Worm (Caenorhabditis elegans) whole organism, L4 larva: ENCODE results near the gene F09E10.7.
A peak's percentile ranks its signal among the peaks of the same experiment; 100 is the strongest.

Experiments
- D1046.2 ChIP-seq: fragments of 200-800 bp; sonication (Bioruptor generic); IDR thresholded peaks from 2 replicates; pipeline ENCODE4 v1.3.6; 2022; ENCODE audit warnings: missing genetic modification characterization, missing compliant biosample characterization
- F37D6.2 ChIP-seq: sonication (generic microtip); optimal IDR thresholded peaks from 2 replicates; lab custom pipeline; 2016; ENCODE audit warnings: mild to moderate bottlenecking, missing genetic modification characterization, missing compliant biosample characterization
- R02D3.7 ChIP-seq: fragments of 150-350 bp; sonication (generic microtip); optimal IDR thresholded peaks from 3 replicates; lab custom pipeline; 2014; ENCODE audit warnings: missing biosample characterization, missing genetic modification characterization
- T20F7.1 ChIP-seq: fragments of 200-800 bp; sonication (Bioruptor generic); optimal IDR thresholded peaks from 2 replicates; lab custom pipeline; 2018; ENCODE audit warnings: mild to moderate bottlenecking, missing genetic modification characterization, missing compliant biosample characterization
- Y5F2A.4 ChIP-seq: fragments of 200-800 bp; sonication (Bioruptor generic); optimal IDR thresholded peaks from 2 replicates; lab custom pipeline; 2018; ENCODE audit warnings: mild to moderate bottlenecking, missing genetic modification characterization, missing compliant biosample characterization
- Y75B8A.6 ChIP-seq: fragments of 200-800 bp; sonication (Bioruptor generic); IDR thresholded peaks from 2 replicates; pipeline ENCODE4 v1.3.6; 2022; ENCODE audit warnings: missing genetic modification reagents, missing genetic modification characterization, missing compliant biosample characterization
- arid-1 ChIP-seq: fragments of 200-800 bp; sonication (Bioruptor generic); conservative IDR thresholded peaks from 2 replicates; pipeline ENCODE4 v1.3.6; 2022; ENCODE audit warnings: missing genetic modification reagents, missing genetic modification characterization, missing compliant biosample characterization
- ceh-20 ChIP-seq: fragments of 200-800 bp; sonication (Bioruptor generic); IDR thresholded peaks from 2 replicates; pipeline ENCODE4 v1.3.6; 2022; ENCODE audit warnings: missing genetic modification reagents, missing genetic modification characterization, missing compliant biosample characterization
- ceh-28 ChIP-seq: fragments of 150-350 bp; optimal IDR thresholded peaks from 2 replicates; lab custom pipeline; 2014; ENCODE audit warnings: missing biosample characterization, missing genetic modification reagents, missing genetic modification characterization
- ceh-32 ChIP-seq: sonication (generic microtip); optimal IDR thresholded peaks from 2 replicates; lab custom pipeline; 2016; ENCODE audit warnings: mild to moderate bottlenecking, missing genetic modification characterization, missing compliant biosample characterization; ENCODE audit not compliant: poor library complexity
- ceh-82 ChIP-seq: sonication (generic microtip); optimal IDR thresholded peaks from 2 replicates; lab custom pipeline; 2017; ENCODE audit warnings: missing biosample characterization, missing genetic modification characterization
- daf-12 ChIP-seq: fragments of 150-350 bp; optimal IDR thresholded peaks from 2 replicates; lab custom pipeline; 2014; ENCODE audit warnings: missing biosample characterization, missing genetic modification reagents, missing genetic modification characterization
- daf-16 ChIP-seq, 3 experiments: sonication (generic microtip); optimal IDR thresholded peaks; 2 replicates each; lab custom pipeline; 2016 to 2017; ENCODE audit warnings: missing genetic modification characterization in 3 of 3, missing genetic modification reagents in 3 of 3, mild to moderate bottlenecking in 2 of 3, missing compliant biosample characterization in 2 of 3, missing biosample characterization in 1 of 3, moderate library complexity in 1 of 3
- dmd-9 ChIP-seq: fragments of 200-800 bp; sonication (Bioruptor generic); IDR thresholded peaks from 2 replicates; pipeline ENCODE4 v1.3.6; 2022; ENCODE audit warnings: missing genetic modification reagents, missing genetic modification characterization, missing compliant biosample characterization
- dpl-1 ChIP-seq: fragments of 150-350 bp; optimal IDR thresholded peaks from 2 replicates; lab custom pipeline; 2014; ENCODE audit warnings: missing biosample characterization, missing genetic modification reagents, missing genetic modification characterization
- duxl-1 ChIP-seq: sonication (generic microtip); optimal IDR thresholded peaks from 2 replicates; lab custom pipeline; 2016; ENCODE audit warnings: mild to moderate bottlenecking, missing genetic modification characterization, moderate library complexity, missing compliant biosample characterization; ENCODE audit not compliant: poor library complexity
- dve-1 ChIP-seq: sonication (generic microtip); optimal IDR thresholded peaks from 2 replicates; lab custom pipeline; 2017; ENCODE audit warnings: antibody characterized with exemption, mild to moderate bottlenecking, missing genetic modification characterization, missing compliant biosample characterization; ENCODE audit not compliant: insufficient read depth
- hlh-11 ChIP-seq: fragments of 200-800 bp; sonication (Bioruptor generic); optimal IDR thresholded peaks from 2 replicates; lab custom pipeline; 2018; ENCODE audit warnings: mild to moderate bottlenecking, missing genetic modification characterization, missing compliant biosample characterization
- hlh-30 ChIP-seq: sonication (generic microtip); optimal IDR thresholded peaks from 2 replicates; lab custom pipeline; 2017; ENCODE audit warnings: antibody characterized with exemption, mild to moderate bottlenecking, missing genetic modification characterization, missing compliant biosample characterization; ENCODE audit not compliant: insufficient read depth
- hmg-1.1 ChIP-seq: fragments of 200-800 bp; sonication (Bioruptor generic); IDR thresholded peaks from 2 replicates; pipeline ENCODE4 v1.3.6; 2022; ENCODE audit warnings: missing genetic modification reagents, missing genetic modification characterization, missing compliant biosample characterization
- jun-1 ChIP-seq: fragments of 150-350 bp; optimal IDR thresholded peaks from 2 replicates; lab custom pipeline; 2014; ENCODE audit warnings: missing biosample characterization, missing genetic modification reagents, missing genetic modification characterization
- lin-1 ChIP-seq: fragments of 200-800 bp; sonication (Bioruptor generic); IDR thresholded peaks from 2 replicates; pipeline ENCODE4 v1.3.6; 2022; ENCODE audit warnings: missing genetic modification reagents, missing genetic modification characterization, missing compliant biosample characterization
- lin-13 ChIP-seq: fragments of 150-350 bp; optimal IDR thresholded peaks from 2 replicates; lab custom pipeline; 2014; ENCODE audit warnings: missing biosample characterization, missing genetic modification reagents, missing genetic modification characterization
- lin-15B ChIP-seq: fragments of 150-350 bp; sonication (generic microtip); optimal IDR thresholded peaks from 3 replicates; lab custom pipeline; 2014; ENCODE audit warnings: missing biosample characterization, missing genetic modification characterization
- lin-39 ChIP-seq: fragments of 150-350 bp; optimal IDR thresholded peaks from 2 replicates; lab custom pipeline; 2014; ENCODE audit warnings: missing biosample characterization, missing genetic modification reagents, missing genetic modification characterization
- mes-2 ChIP-seq: sonication (generic microtip); optimal IDR thresholded peaks from 2 replicates; lab custom pipeline; 2016; ENCODE audit warnings: missing genotype, mild to moderate bottlenecking, missing genetic modification characterization, missing compliant biosample characterization; ENCODE audit not compliant: poor library complexity, severe bottlenecking
- mxl-2 ChIP-seq: fragments of 200-800 bp; sonication (Bioruptor generic); conservative IDR thresholded peaks from 2 replicates; pipeline ENCODE4 v1.3.6; 2022; ENCODE audit warnings: missing genetic modification reagents, missing genetic modification characterization, missing compliant biosample characterization
- nhr-102 ChIP-seq: sonication (generic microtip); optimal IDR thresholded peaks from 2 replicates; lab custom pipeline; 2016; ENCODE audit warnings: mild to moderate bottlenecking, missing genetic modification characterization, moderate library complexity, missing compliant biosample characterization
- nhr-11 ChIP-seq: fragments of 150-350 bp; optimal IDR thresholded peaks from 2 replicates; lab custom pipeline; 2014; ENCODE audit warnings: missing biosample characterization, missing genetic modification characterization
- nhr-28 ChIP-seq: fragments of 150-350 bp; optimal IDR thresholded peaks from 2 replicates; lab custom pipeline; 2014; ENCODE audit warnings: missing biosample characterization, missing genetic modification characterization
- nhr-6 ChIP-seq: fragments of 150-350 bp; optimal IDR thresholded peaks from 2 replicates; lab custom pipeline; 2014; ENCODE audit warnings: missing biosample characterization, missing genetic modification characterization
- nhr-76 ChIP-seq: fragments of 150-350 bp; optimal IDR thresholded peaks from 2 replicates; lab custom pipeline; 2014; ENCODE audit warnings: missing biosample characterization, missing genetic modification characterization
- nhr-77 ChIP-seq: fragments of 150-350 bp; optimal IDR thresholded peaks from 2 replicates; lab custom pipeline; 2014; ENCODE audit warnings: missing biosample characterization, missing genetic modification characterization
- php-3 ChIP-seq: fragments of 200-800 bp; sonication (Bioruptor generic); IDR thresholded peaks from 2 replicates; pipeline ENCODE4 v1.3.6; 2022; ENCODE audit warnings: missing genetic modification reagents, missing genetic modification characterization, missing compliant biosample characterization
- pqm-1 ChIP-seq: sonication (generic microtip); optimal IDR thresholded peaks from 2 replicates; lab custom pipeline; 2017; ENCODE audit warnings: missing biosample characterization, missing genetic modification characterization
- sdz-12 ChIP-seq: fragments of 200-800 bp; sonication (Bioruptor generic); optimal IDR thresholded peaks from 2 replicates; lab custom pipeline; 2018; ENCODE audit warnings: mild to moderate bottlenecking, missing genetic modification characterization, missing compliant biosample characterization
- snpc-4 ChIP-seq: fragments of 150-350 bp; optimal IDR thresholded peaks from 2 replicates; lab custom pipeline; 2014; ENCODE audit warnings: missing biosample characterization, missing genetic modification characterization
- spr-1 ChIP-seq: sonication (generic microtip); optimal IDR thresholded peaks from 2 replicates; lab custom pipeline; 2016; ENCODE audit warnings: mild to moderate bottlenecking, missing genetic modification characterization, missing compliant biosample characterization
- unc-62 ChIP-seq, 3 experiments: fragments of 150-350 bp in 1 of 3; sonication (generic microtip); optimal IDR thresholded peaks in 2 of 3; peaks in 1 of 3; 1 replicate in 1 of 3; 2 replicates in 2 of 3; lab custom pipeline; 2014 to 2017; ENCODE audit warnings: missing biosample characterization in 3 of 3, missing genetic modification characterization in 3 of 3, missing genetic modification reagents in 3 of 3, missing genotype in 1 of 3
- zag-1 ChIP-seq: fragments of 150-350 bp; optimal IDR thresholded peaks from 2 replicates; lab custom pipeline; 2014; ENCODE audit warnings: missing biosample characterization, missing genetic modification characterization
- ztf-7 ChIP-seq: fragments of 150-350 bp; optimal IDR thresholded peaks from 2 replicates; lab custom pipeline; 2014; ENCODE audit warnings: missing biosample characterization, missing genetic modification characterization

F09E10.7 gene

DNA sequence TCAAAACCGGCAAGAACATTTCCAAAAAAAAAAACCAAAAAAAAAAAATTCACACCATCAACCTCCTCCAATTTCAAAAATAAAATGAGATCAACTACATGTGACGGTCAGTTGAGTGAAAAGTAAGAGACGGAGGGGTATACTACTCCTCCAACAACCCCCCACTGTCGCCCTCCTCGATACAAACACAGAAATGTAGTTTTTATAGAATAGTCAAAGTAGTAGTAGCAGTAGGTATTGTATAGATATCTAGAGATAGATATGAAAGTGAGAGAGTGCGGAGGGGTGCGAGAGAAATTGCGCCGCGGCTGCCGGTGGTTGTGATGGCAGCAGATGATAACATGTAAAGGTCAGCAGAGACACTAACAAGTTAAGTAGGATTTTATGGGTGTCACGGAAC lies 25.7 kb upstream of the F09E10.7 start (continued):
- TF ChIP-seq mes-2 (tag; lab: Kevin White, UChicago) (no peak), nhr-11 (tag; lab: Kevin White, UChicago) (no peak), php-3 (GFP tag; lab: Robert Waterston, UW) (0 out of 2 replicates have a peak, but pooled peaks have one; percentile 10), jun-1 (tag; lab: Kevin White, UChicago) (no peak), hlh-30 (tag; lab: Kevin White, UChicago) (peak; percentile 75), daf-12 (tag; lab: Kevin White, UChicago) (no peak), ceh-82 (tag; lab: Kevin White, UChicago) (no peak), Y5F2A.4 (GFP tag; lab: Kevin White, UChicago) (no peak), F37D6.2 (no peak), nhr-77 (tag; lab: Kevin White, UChicago) (peak; percentile 19), hlh-11 (tag; lab: Kevin White, UChicago) (peak; percentile 39), Y75B8A.6 (GFP tag; lab: Robert Waterston, UW) (no peak), ceh-28 (tag; lab: Kevin White, UChicago) (no peak), dmd-9 (no peak), dve-1 (peak; percentile 79), zag-1 (tag; lab: Kevin White, UChicago) (no peak), R02D3.7 (tag; lab: Kevin White, UChicago) (no peak), nhr-76 (tag; lab: Kevin White, UChicago) (no peak), ceh-32 (tag; lab: Kevin White, UChicago) (no peak), nhr-6 (tag; lab: Kevin White, UChicago) (no peak), lin-1 (GFP tag; lab: Robert Waterston, UW) (no peak), dpl-1 (GFP tag; lab: Kevin White, UChicago) (no peak), daf-16 (GFP tag; optimal IDR thresholded peaks at IDR 0.05; lab: Kevin White, UChicago) (no peak), daf-16 (tag; optimal IDR thresholded peaks at IDR 0.05; lab: Kevin White, UChicago) (peak; percentile 34), snpc-4 (no peak), hmg-1.1 (GFP tag; lab: Robert Waterston, UW) (0 out of 2 replicates have a peak, but pooled peaks have one; percentile 22), D1046.2 (no peak), lin-15B (tag; lab: Kevin White, UChicago) (no peak), mxl-2 (GFP tag; lab: Robert Waterston, UW) (no peak), T20F7.1 (GFP tag; lab: Kevin White, UChicago) (no peak), lin-13 (GFP tag; lab: Kevin White, UChicago) (no peak), spr-1 (no peak), nhr-102 (no peak), arid-1 (GFP tag; lab: Robert Waterston, UW) (no peak), ceh-20 (no peak), ztf-7 (no peak)

DNA sequence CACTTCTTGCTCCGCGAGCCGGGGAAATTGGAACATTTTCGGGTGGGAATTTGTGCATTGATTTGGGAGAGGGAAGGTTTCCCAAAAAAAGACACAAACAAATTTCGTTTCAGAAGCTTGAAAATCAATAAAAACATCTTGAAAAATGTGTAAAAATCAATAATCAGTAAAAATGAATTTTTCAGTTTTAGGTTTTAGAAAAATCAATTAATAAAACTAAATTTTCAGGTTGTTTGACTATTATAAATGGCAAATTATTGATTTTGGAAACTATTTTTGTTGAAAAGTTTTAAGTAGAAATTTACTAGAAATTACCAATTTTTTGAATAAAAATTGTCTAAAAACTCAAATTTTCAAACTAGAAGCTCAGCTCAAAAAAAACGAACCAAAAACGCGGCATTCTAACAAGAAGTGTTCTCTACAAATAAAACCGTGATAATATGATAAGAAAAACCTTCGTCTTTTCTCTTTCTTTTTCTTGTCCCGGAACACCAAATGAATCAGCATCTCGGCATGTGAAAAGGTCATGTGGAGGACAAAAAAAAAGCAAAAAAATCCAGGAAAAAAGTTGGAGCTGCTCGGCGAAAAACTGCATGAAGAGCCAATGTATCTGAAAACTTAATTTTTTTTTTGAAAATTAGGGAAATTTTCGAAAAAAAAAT lies 24.0 kb upstream of the F09E10.7 start:
- TF ChIP-seq unc-62 (GFP tag; optimal IDR thresholded peaks at IDR 0.05 in 1 of 2; lab: Kevin White, UChicago): peak in 1 of 2 experiments; percentile 86
- TF ChIP-seq unc-62 (tag; optimal IDR thresholded peaks at IDR 0.05; lab: Kevin White, UChicago): no peak
- peak; percentile 48 for TF ChIP-seq ceh-28 (tag; lab: Kevin White, UChicago)
- no peak for TF ChIP-seq duxl-1 (tag; lab: Kevin White, UChicago)
- TF ChIP-seq pqm-1 (tag; lab: Kevin White, UChicago): peak; percentile 2
- TF ChIP-seq ztf-7: no peak
- TF ChIP-seq sdz-12 (GFP tag; lab: Kevin White, UChicago): no peak
- TF ChIP-seq hlh-30 (tag; lab: Kevin White, UChicago): peak; percentile 78
- TF ChIP-seq lin-39 (tag; lab: Kevin White, UChicago): no peak
- peak; percentile 51 for TF ChIP-seq nhr-28 (tag; lab: Kevin White, UChicago)
- TF ChIP-seq, all 104 proteins: peak for 5
